Worm (Caenorhabditis elegans) whole organism, early embryonic: ENCODE measurements around the gene Y49E10.27.

Source experiments
- ama-1 ChIP-seq: fragments of 150-350 bp; optimal IDR thresholded peaks from 2 replicates; lab custom pipeline; 2014
- pes-1 ChIP-seq: fragments of 200-800 bp; sonication (Bioruptor generic); IDR thresholded peaks from 2 replicates; pipeline ENCODE4 v1.3.6; 2022; ENCODE audit warnings: missing genetic modification reagents, missing genetic modification characterization, missing compliant biosample characterization
- scrt-1 ChIP-seq: fragments of 200-800 bp; sonication (Bioruptor generic); IDR thresholded peaks from 2 replicates; pipeline ENCODE4 v1.3.6; 2022; ENCODE audit warnings: missing genetic modification characterization, missing compliant biosample characterization
- sea-1 ChIP-seq: fragments of 200-800 bp; sonication (Bioruptor generic); conservative IDR thresholded peaks from 2 replicates; pipeline ENCODE4 v1.3.6; 2022; ENCODE audit warnings: missing genetic modification characterization, missing compliant biosample characterization
- tra-4 ChIP-seq: sonication (generic microtip); optimal IDR thresholded peaks from 2 replicates; lab custom pipeline; 2017; ENCODE audit warnings: missing genetic modification characterization, missing compliant biosample characterization

DNA sequence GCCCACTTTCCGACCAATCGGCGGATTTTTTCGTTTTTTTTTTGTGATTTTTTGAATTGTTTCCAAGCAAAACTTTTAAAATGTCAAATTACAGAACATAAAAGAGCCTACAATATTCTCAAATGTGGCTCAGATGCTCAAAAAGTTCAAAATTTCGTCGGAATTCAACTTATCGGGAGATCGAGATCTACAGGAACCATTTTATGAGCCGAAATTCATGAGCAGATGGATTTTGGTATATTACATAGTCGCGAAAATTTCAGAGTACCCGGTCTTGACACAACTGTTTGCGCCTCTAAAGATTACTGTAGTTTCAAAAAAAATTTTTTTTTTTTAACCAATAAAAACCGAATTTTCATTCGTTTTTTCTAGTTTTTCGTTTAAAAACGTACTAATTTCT, 24.8 kb downstream of the Y49E10.27 start:
- TF ChIP-seq scrt-1 (GFP tag; lab: Robert Waterston, UW) (no peak), pes-1 (no peak), sea-1 (GFP tag; lab: Robert Waterston, UW) (no peak), ama-1 (lab: Kevin White, UChicago) (no peak), tra-4 (tag; lab: Kevin White, UChicago) (no peak)
